Fruit fly (Drosophila melanogaster) whole organism, embryonic: ENCODE measurements around the gene mRpS31.
A peak's percentile ranks its signal among the peaks of the same experiment; 100 is the strongest.

Source experiments
- Antp ChIP-seq: fragments of 200-800 bp; sonication (Bioruptor generic); optimal IDR thresholded peaks from 3 replicates; lab custom pipeline; 2016; ENCODE audit warnings: missing biosample characterization, missing genetic modification characterization
- CG10209 ChIP-seq: fragments of 200-800 bp; sonication (Bioruptor generic); optimal IDR thresholded peaks from 3 replicates; lab custom pipeline; 2017; ENCODE audit warnings: missing biosample characterization, mild to moderate bottlenecking, missing genetic modification characterization, missing genetic modification reagents
- CG10267 ChIP-seq: fragments of 200-800 bp; sonication (Bioruptor generic); optimal IDR thresholded peaks from 2 replicates; lab custom pipeline; 2018; ENCODE audit warnings: missing biosample characterization, mild to moderate bottlenecking, missing genetic modification characterization, moderate library complexity
- CG12236 ChIP-seq: fragments of 200-800 bp; sonication (Bioruptor generic); optimal IDR thresholded peaks from 2 replicates; lab custom pipeline; 2016; ENCODE audit warnings: missing biosample characterization, missing genetic modification characterization
- CG1233 ChIP-seq: fragments of 200-800 bp; sonication (Bioruptor generic); optimal IDR thresholded peaks from 4 replicates; lab custom pipeline; 2018; ENCODE audit warnings: missing biosample characterization, mild to moderate bottlenecking, missing genetic modification characterization
- CG13424 ChIP-seq: fragments of 200-800 bp; sonication (Bioruptor generic); optimal IDR thresholded peaks from 2 replicates; lab custom pipeline; 2019; ENCODE audit warnings: missing biosample characterization, mild to moderate bottlenecking, missing genetic modification characterization, moderate library complexity
- CG13624 ChIP-seq: fragments of 200-800 bp; sonication (Bioruptor generic); optimal IDR thresholded peaks from 2 replicates; lab custom pipeline; 2016; ENCODE audit warnings: missing biosample characterization, missing genetic modification characterization
- CG16815 ChIP-seq: fragments of 200-800 bp; sonication (Bioruptor generic); optimal IDR thresholded peaks from 3 replicates; lab custom pipeline; 2017; ENCODE audit warnings: missing biosample characterization, mild to moderate bottlenecking, missing genetic modification characterization
- CG17186 ChIP-seq: fragments of 200-800 bp; sonication (Bioruptor generic); optimal IDR thresholded peaks from 3 replicates; lab custom pipeline; 2017; ENCODE audit warnings: missing biosample characterization, missing genetic modification reagents, missing genetic modification characterization
- CG17385 ChIP-seq: fragments of 200-800 bp; sonication (Bioruptor generic); optimal IDR thresholded peaks from 3 replicates; lab custom pipeline; 2018; ENCODE audit warnings: missing biosample characterization, mild to moderate bottlenecking, missing genetic modification characterization
- CG17912 ChIP-seq: fragments of 200-800 bp; sonication (Bioruptor generic); optimal IDR thresholded peaks from 2 replicates; lab custom pipeline; 2018; ENCODE audit warnings: missing biosample characterization, mild to moderate bottlenecking, missing genetic modification characterization
- CG18011 ChIP-seq: fragments of 200-800 bp; sonication (Bioruptor generic); optimal IDR thresholded peaks from 2 replicates; lab custom pipeline; 2017; ENCODE audit warnings: missing biosample characterization, missing genetic modification characterization, mild to moderate bottlenecking, moderate library complexity, missing genotype
- CG2129 ChIP-seq: fragments of 200-800 bp; sonication (Bioruptor generic); IDR thresholded peaks from 2 replicates; pipeline ENCODE4 v1.3.6; 2022; ENCODE audit warnings: missing biosample characterization, missing genetic modification characterization; ENCODE audit not compliant: partially characterized antibody
- CG2678 ChIP-seq: fragments of 200-800 bp; sonication (Bioruptor generic); optimal IDR thresholded peaks from 3 replicates; lab custom pipeline; 2019; ENCODE audit warnings: missing biosample characterization, mild to moderate bottlenecking, missing genetic modification characterization, moderate library complexity
- CG2712 ChIP-seq: fragments of 200-800 bp; optimal IDR thresholded peaks from 3 replicates; lab custom pipeline; 2019; ENCODE audit warnings: missing biosample characterization, mild to moderate bottlenecking, missing genetic modification characterization, moderate library complexity
- CG2875 ChIP-seq: fragments of 200-800 bp; sonication (Bioruptor generic); optimal IDR thresholded peaks from 2 replicates; lab custom pipeline; 2017; ENCODE audit warnings: missing biosample characterization, mild to moderate bottlenecking, missing genetic modification characterization, missing genetic modification reagents
- CG3065 ChIP-seq: fragments of 200-800 bp; sonication (Bioruptor generic); optimal IDR thresholded peaks from 2 replicates; lab custom pipeline; 2016; ENCODE audit warnings: missing biosample characterization, missing genetic modification characterization
- CG31224 ChIP-seq: fragments of 200-800 bp; sonication (Bioruptor generic); IDR thresholded peaks from 2 replicates; pipeline ENCODE4 v1.3.6; 2022; ENCODE audit warnings: missing biosample characterization, missing genetic modification characterization
- CG34422 ChIP-seq: fragments of 200-800 bp; sonication (Bioruptor generic); IDR thresholded peaks from 3 replicates; pipeline ENCODE4 v1.3.6; 2022; ENCODE audit warnings: missing biosample characterization, missing genetic modification characterization
- CG4282 ChIP-seq: fragments of 200-800 bp; sonication (Bioruptor generic); optimal IDR thresholded peaks from 2 replicates; lab custom pipeline; 2016; ENCODE audit warnings: missing biosample characterization, missing genetic modification characterization
- CG4707 ChIP-seq: fragments of 200-800 bp; sonication (Bioruptor generic); optimal IDR thresholded peaks from 2 replicates; lab custom pipeline; 2018; ENCODE audit warnings: missing biosample characterization, mild to moderate bottlenecking, missing genetic modification characterization, moderate library complexity
- CG6765 ChIP-seq: fragments of 200-800 bp; sonication (Bioruptor generic); optimal IDR thresholded peaks from 3 replicates; lab custom pipeline; 2017; ENCODE audit warnings: missing biosample characterization, mild to moderate bottlenecking, missing genetic modification characterization
- CG6854 ChIP-seq: fragments of 200-800 bp; sonication (Bioruptor generic); optimal IDR thresholded peaks from 3 replicates; lab custom pipeline; 2017; ENCODE audit warnings: missing biosample characterization, mild to moderate bottlenecking, missing genetic modification characterization
- CG8765 ChIP-seq: fragments of 200-800 bp; sonication (Bioruptor generic); IDR thresholded peaks from 2 replicates; pipeline ENCODE4 v1.3.6; 2022; ENCODE audit warnings: missing biosample characterization, missing genetic modification characterization
- Camta ChIP-seq: fragments of 200-800 bp; sonication (Bioruptor generic); optimal IDR thresholded peaks from 2 replicates; lab custom pipeline; 2016; ENCODE audit warnings: missing biosample characterization, missing genetic modification characterization
- HmgD ChIP-seq: fragments of 200-800 bp; sonication (Bioruptor generic); optimal IDR thresholded peaks from 3 replicates; lab custom pipeline; 2016; ENCODE audit warnings: missing biosample characterization, missing genetic modification characterization
- MBD-R2 ChIP-seq: fragments of 200-800 bp; sonication (Bioruptor generic); IDR thresholded peaks from 2 replicates; pipeline ENCODE4 v1.3.6; 2022; ENCODE audit warnings: missing biosample characterization, missing genetic modification characterization
- Nf-YC ChIP-seq: fragments of 200-800 bp; optimal IDR thresholded peaks from 3 replicates; lab custom pipeline; 2019; ENCODE audit warnings: missing biosample characterization, mild to moderate bottlenecking, missing genetic modification characterization, moderate library complexity
- al ChIP-seq: fragments of 200-800 bp; sonication (Bioruptor generic); IDR thresholded peaks from 2 replicates; pipeline ENCODE4 v1.3.6; 2022; ENCODE audit warnings: missing biosample characterization, missing genetic modification characterization
- aop ChIP-seq: fragments of 200-800 bp; sonication (Bioruptor generic); IDR thresholded peaks from 2 replicates; pipeline ENCODE4 v1.3.6; 2022; ENCODE audit warnings: missing biosample characterization, missing genetic modification characterization
- bowl ChIP-seq: fragments of 200-800 bp; sonication (Bioruptor generic); IDR thresholded peaks from 2 replicates; pipeline ENCODE4 v1.3.6; 2022; ENCODE audit warnings: missing biosample characterization, missing genetic modification characterization
- crc ChIP-seq: fragments of 200-800 bp; sonication (Bioruptor generic); optimal IDR thresholded peaks from 2 replicates; lab custom pipeline; 2016; ENCODE audit warnings: missing biosample characterization, missing genetic modification characterization
- crp ChIP-seq, 2 experiments: fragments of 200-800 bp; sonication (Bioruptor generic); optimal IDR thresholded peaks; 2 replicates in 1 of 2; 3 replicates in 1 of 2; lab custom pipeline; 2017; ENCODE audit warnings: missing biosample characterization in 2 of 2, missing genetic modification characterization in 2 of 2, mild to moderate bottlenecking in 1 of 2, moderate library complexity in 1 of 2
- dm ChIP-seq: fragments of 200-800 bp; sonication (Bioruptor generic); optimal IDR thresholded peaks from 3 replicates; lab custom pipeline; 2016; ENCODE audit warnings: missing biosample characterization, missing genetic modification characterization
- emc ChIP-seq: fragments of 200-800 bp; sonication (Bioruptor generic); optimal IDR thresholded peaks from 2 replicates; lab custom pipeline; 2016; ENCODE audit warnings: missing biosample characterization, missing genetic modification characterization
- gce ChIP-seq: fragments of 200-800 bp; sonication (Bioruptor generic); IDR thresholded peaks from 3 replicates; pipeline ENCODE4 v1.3.6; 2022; ENCODE audit warnings: missing biosample characterization, missing genetic modification characterization
- hkb ChIP-seq, 2 experiments: fragments of 200-800 bp in 1 of 2; fragments of >200 bp in 1 of 2; sonication (Bioruptor generic) in 1 of 2; IDR thresholded peaks in 1 of 2; optimal IDR thresholded peaks in 1 of 2; 2 replicates each; pipeline versions ENCODE4 v1.3.6 to Lab custom; 2017 to 2022; ENCODE audit warnings: missing biosample characterization in 1 of 2, missing genetic modification characterization in 1 of 2
- ind ChIP-seq: fragments of 200-800 bp; sonication (Bioruptor generic); optimal IDR thresholded peaks from 3 replicates; lab custom pipeline; 2016; ENCODE audit warnings: missing biosample characterization, missing genetic modification characterization
- kah ChIP-seq: fragments of 200-800 bp; sonication (Bioruptor generic); optimal IDR thresholded peaks from 2 replicates; lab custom pipeline; 2018; ENCODE audit warnings: missing biosample characterization, mild to moderate bottlenecking, missing genetic modification characterization
- nmo ChIP-seq: fragments of 200-800 bp; sonication (Bioruptor generic); optimal IDR thresholded peaks from 2 replicates; lab custom pipeline; 2018; ENCODE audit warnings: missing biosample characterization, mild to moderate bottlenecking, missing genetic modification characterization, moderate library complexity
- pho ChIP-seq: fragments of 200-800 bp; sonication (Bioruptor generic); optimal IDR thresholded peaks from 2 replicates; lab custom pipeline; 2016; ENCODE audit warnings: missing biosample characterization, missing genetic modification characterization
- ranshi ChIP-seq: fragments of 200-800 bp; sonication (Bioruptor generic); IDR thresholded peaks from 2 replicates; pipeline ENCODE4 v1.3.6; 2022; ENCODE audit warnings: missing biosample characterization, missing genetic modification characterization
- repo ChIP-seq: fragments of 200-800 bp; sonication (Bioruptor generic); optimal IDR thresholded peaks from 2 replicates; lab custom pipeline; 2016; ENCODE audit warnings: missing biosample characterization, missing genetic modification characterization
- row ChIP-seq: fragments of 200-800 bp; sonication (Bioruptor generic); IDR thresholded peaks from 3 replicates; pipeline ENCODE4 v1.3.6; 2022; ENCODE audit warnings: missing biosample characterization, missing genetic modification characterization
- sima ChIP-seq: fragments of 200-800 bp; sonication (Bioruptor generic); optimal IDR thresholded peaks from 2 replicates; lab custom pipeline; 2016; ENCODE audit warnings: missing biosample characterization, missing genetic modification characterization
- stwl ChIP-seq: fragments of 200-800 bp; sonication (Bioruptor generic); optimal IDR thresholded peaks from 3 replicates; lab custom pipeline; 2018; ENCODE audit warnings: missing biosample characterization, mild to moderate bottlenecking, missing genetic modification characterization, moderate library complexity
- tll ChIP-seq, 2 experiments: fragments of 200-800 bp in 1 of 2; fragments of >200 bp in 1 of 2; sonication (Bioruptor generic) in 1 of 2; optimal IDR thresholded peaks; 2 replicates each; lab custom pipeline; 2017 to 2019; ENCODE audit warnings: missing biosample characterization in 2 of 2, missing genetic modification characterization in 2 of 2, mild to moderate bottlenecking in 1 of 2, moderate library complexity in 1 of 2
- tx ChIP-seq: fragments of 200-800 bp; sonication (Bioruptor generic); optimal IDR thresholded peaks from 2 replicates; lab custom pipeline; 2016; ENCODE audit warnings: missing biosample characterization, missing genetic modification characterization

The mRpS31 gene

dm6 chr3L:16011319-16012210 lies 6.6 kb downstream of the mRpS31 start, which contains the start of gene mib1 (continued):
- TF ChIP-seq nmo (GFP tag; lab: Kevin White, UChicago) (peak; percentile 90), CG6854 (GFP tag; lab: Kevin White, UChicago) (no peak), CG10209 (GFP tag; lab: Kevin White, UChicago) (no peak), CG3065 (GFP tag; lab: Kevin White, UChicago) (no peak), ranshi (GFP tag; lab: Robert Waterston, UW) (no peak; the same call in 1 of the 2 replicates), CG12236 (GFP tag; lab: Kevin White, UChicago) (no peak), crc (no peak), CG17912 (GFP tag; lab: Kevin White, UChicago) (no peak), CG2875 (GFP tag; lab: Kevin White, UChicago) (no peak), al (0 out of 2 replicates have a peak, but pooled peaks have one; percentile 13), CG16815 (no peak), CG18011 (GFP tag; lab: Kevin White, UChicago) (no peak), CG6765 (GFP tag; lab: Kevin White, UChicago) (no peak), pho (peak; percentile 38), ind (GFP tag; lab: Kevin White, UChicago) (no peak), Nf-YC (peak; percentile 53), emc (GFP tag; lab: Kevin White, UChicago) (peak; percentile 26), CG4707 (GFP tag; lab: Kevin White, UChicago) (peak; percentile 99), CG17186 (GFP tag; lab: Kevin White, UChicago) (peak; percentile 91), HmgD (GFP tag; lab: Kevin White, UChicago) (peak; percentile 59), CG31224 (GFP tag; lab: Robert Waterston, UW) (no peak), tll (GFP tag; optimal IDR thresholded peaks at IDR 0.05; lab: Kevin White, UChicago) (peak in 1 of 2 experiments; percentile 42), MBD-R2 (GFP tag; lab: Robert Waterston, UW) (peak; percentile 81; the same call in 1 of the 2 replicates), CG17385 (GFP tag; lab: Kevin White, UChicago) (peak; percentile 6), CG10267 (tag; lab: Kevin White, UChicago) (peak; percentile 79), sima (GFP tag; lab: Kevin White, UChicago) (no peak), gce (GFP tag; lab: Robert Waterston, UW) (0 out of 3 replicates have a peak, but pooled peaks have one; percentile 8), aop (GFP tag; lab: Robert Waterston, UW) (no peak), dm (GFP tag; lab: Kevin White, UChicago) (peak; percentile 59), crp (GFP tag; optimal IDR thresholded peaks at IDR 0.05; lab: Kevin White, UChicago) (peak in 1 of 2 experiments; percentile 55), repo (GFP tag; lab: Kevin White, UChicago) (no peak), bowl (GFP tag; lab: Robert Waterston, UW) (no peak), hkb (optimal IDR thresholded peaks at IDR 0.05; lab: Kevin White, UChicago) (no peak), hkb (GFP tag; IDR thresholded peaks at IDR 0.05; lab: Robert Waterston, UW) (0 out of 2 replicates have a peak, but pooled peaks have one; percentile 13), stwl (tag; lab: Kevin White, UChicago) (peak; percentile 99), CG13424 (tag; lab: Kevin White, UChicago) (peak; percentile 41), CG4282 (GFP tag; lab: Kevin White, UChicago) (peak; percentile 6), CG2129 (GFP tag; lab: Robert Waterston, UW) (peak; percentile 63), CG1233 (GFP tag; lab: Kevin White, UChicago) (no peak), CG13624 (peak; percentile 50), tx (no peak), Camta (no peak), CG2712 (peak; percentile 59), CG34422 (GFP tag; lab: Robert Waterston, UW) (peak; percentile 76; the same call in 2 of the 3 replicates), Antp (GFP tag; lab: Kevin White, UChicago) (no peak), CG8765 (no peak), row (GFP tag; lab: Robert Waterston, UW) (peak; percentile 90), CG2678 (tag; lab: Kevin White, UChicago) (peak; percentile 14), kah (peak; percentile 86)
